Worm (Caenorhabditis elegans) whole organism, L1 larva: ENCODE results near the gene F38B7.11.

Source experiments
- C04F5.9 ChIP-seq: sonication (generic microtip); optimal IDR thresholded peaks from 2 replicates; lab custom pipeline; 2016; ENCODE audit warnings: missing genetic modification characterization, missing compliant biosample characterization
- F16B12.6 ChIP-seq: fragments of 150-350 bp; optimal IDR thresholded peaks from 2 replicates; lab custom pipeline; 2014; ENCODE audit warnings: missing biosample characterization, missing genetic modification characterization
- blmp-1 ChIP-seq: fragments of 150-350 bp; optimal IDR thresholded peaks from 2 replicates; lab custom pipeline; 2014; ENCODE audit warnings: missing biosample characterization, missing genetic modification characterization
- ceh-8 ChIP-seq: fragments of 200-800 bp; sonication (Bioruptor generic); optimal IDR thresholded peaks from 2 replicates; lab custom pipeline; 2018; ENCODE audit warnings: mild to moderate bottlenecking, missing genetic modification characterization, moderate library complexity, missing compliant biosample characterization
- ceh-82 ChIP-seq, 3 experiments: fragments of 150-350 bp in 1 of 3; sonication (generic microtip) in 2 of 3; optimal IDR thresholded peaks; 2 replicates each; lab custom pipeline; 2014 to 2017; ENCODE audit warnings: missing biosample characterization in 3 of 3, missing genetic modification characterization in 3 of 3
- ceh-88 ChIP-seq: fragments of 200-800 bp; sonication (Bioruptor generic); IDR thresholded peaks from 2 replicates; pipeline ENCODE4 v1.3.6; 2022; ENCODE audit warnings: missing genetic modification characterization, missing compliant biosample characterization
- dpl-1 ChIP-seq, 3 experiments: fragments of 150-350 bp in 2 of 3; sonication (generic microtip) in 1 of 3; optimal IDR thresholded peaks; 2 replicates each; lab custom pipeline; 2014 to 2017; ENCODE audit warnings: missing biosample characterization in 3 of 3, missing genetic modification characterization in 3 of 3, missing genetic modification reagents in 3 of 3
- efl-1 ChIP-seq, 4 experiments: fragments of 150-350 bp; optimal IDR thresholded peaks in 3 of 4; peaks in 1 of 4; 1 replicate in 1 of 4; 2 replicates in 3 of 4; lab custom pipeline; 2014; ENCODE audit warnings: missing biosample characterization in 2 of 4, missing genetic modification characterization in 2 of 4, missing genetic modification reagents in 2 of 4
- elt-2 ChIP-seq: sonication (generic microtip); optimal IDR thresholded peaks from 2 replicates; lab custom pipeline; 2016; ENCODE audit warnings: missing genetic modification characterization, mild to moderate bottlenecking, inconsistent platforms, missing compliant biosample characterization, missing genetic modification reagents
- elt-3 ChIP-seq, 6 experiments: fragments of 150-350 bp in 1 of 6; sonication (generic microtip); optimal IDR thresholded peaks; 2 replicates each; lab custom pipeline; 2017 to 2018; ENCODE audit warnings: missing biosample characterization in 6 of 6, missing genetic modification characterization in 6 of 6, inconsistent platforms in 1 of 6
- fkh-10 ChIP-seq: sonication (generic microtip); optimal IDR thresholded peaks from 2 replicates; lab custom pipeline; 2017; ENCODE audit warnings: missing biosample characterization, missing genetic modification reagents, missing genetic modification characterization
- fkh-4 ChIP-seq: sonication (generic microtip); optimal IDR thresholded peaks from 2 replicates; lab custom pipeline; 2016; ENCODE audit warnings: missing compliant biosample characterization, missing genetic modification characterization, borderline replicate concordance
- fkh-8 ChIP-seq: sonication (generic microtip); optimal IDR thresholded peaks from 2 replicates; lab custom pipeline; 2016; ENCODE audit warnings: mild to moderate bottlenecking, missing genetic modification characterization, missing compliant biosample characterization
- grh-1 ChIP-seq: fragments of 200-800 bp; sonication (Bioruptor generic); IDR thresholded peaks from 2 replicates; pipeline ENCODE4 v1.3.6; 2022; ENCODE audit warnings: missing genetic modification reagents, missing genetic modification characterization, missing compliant biosample characterization
- hlh-4 ChIP-seq: sonication (generic microtip); optimal IDR thresholded peaks from 2 replicates; lab custom pipeline; 2016; ENCODE audit warnings: mild to moderate bottlenecking, missing genetic modification characterization, missing compliant biosample characterization
- hpl-2 ChIP-seq: fragments of 150-350 bp; optimal IDR thresholded peaks from 2 replicates; lab custom pipeline; 2014; ENCODE audit warnings: missing biosample characterization, missing genetic modification reagents, missing genetic modification characterization
- irx-1 ChIP-seq: sonication (generic microtip); optimal IDR thresholded peaks from 2 replicates; lab custom pipeline; 2016; ENCODE audit warnings: missing genetic modification characterization, missing compliant biosample characterization
- isw-1 ChIP-seq: fragments of 200-800 bp; sonication (Bioruptor generic); IDR thresholded peaks from 2 replicates; pipeline ENCODE4 v1.3.6; 2022; ENCODE audit warnings: missing genetic modification characterization, missing compliant biosample characterization
- lin-13 ChIP-seq: fragments of 150-350 bp; optimal IDR thresholded peaks from 2 replicates; lab custom pipeline; 2014; ENCODE audit warnings: missing biosample characterization, missing genetic modification reagents, missing genetic modification characterization
- lin-14 ChIP-seq: fragments of 200-800 bp; sonication (Bioruptor generic); optimal IDR thresholded peaks from 2 replicates; lab custom pipeline; 2018; ENCODE audit warnings: mild to moderate bottlenecking, missing genetic modification characterization, moderate library complexity, missing compliant biosample characterization
- lin-15B ChIP-seq: fragments of 150-350 bp; sonication (generic microtip); optimal IDR thresholded peaks from 3 replicates; lab custom pipeline; 2014; ENCODE audit warnings: missing biosample characterization, missing genetic modification characterization
- lin-35 ChIP-seq, 2 experiments: fragments of 150-350 bp; optimal IDR thresholded peaks; 2 replicates each; lab custom pipeline; 2014; ENCODE audit warnings: missing biosample characterization in 2 of 2, missing genetic modification characterization in 2 of 2, missing genetic modification reagents in 2 of 2
- lir-3 ChIP-seq: sonication (generic microtip); optimal IDR thresholded peaks from 2 replicates; lab custom pipeline; 2016; ENCODE audit warnings: mild to moderate bottlenecking, missing genetic modification characterization, moderate library complexity, missing compliant biosample characterization; ENCODE audit not compliant: poor library complexity
- mab-9 ChIP-seq: fragments of 200-800 bp; sonication (Bioruptor generic); IDR thresholded peaks from 2 replicates; pipeline ENCODE4 v1.3.6; 2022; ENCODE audit warnings: missing genetic modification reagents, missing genetic modification characterization, missing compliant biosample characterization
- mef-2 ChIP-seq: fragments of 150-350 bp; optimal IDR thresholded peaks from 2 replicates; lab custom pipeline; 2014; ENCODE audit warnings: missing biosample characterization, missing genetic modification characterization
- mep-1 ChIP-seq: fragments of 150-350 bp; optimal IDR thresholded peaks from 2 replicates; lab custom pipeline; 2014; ENCODE audit warnings: missing biosample characterization, missing genetic modification characterization
- nhr-19 ChIP-seq: fragments of 200-800 bp; sonication (Bioruptor generic); conservative IDR thresholded peaks from 2 replicates; pipeline ENCODE4 v1.3.6; 2022; ENCODE audit warnings: missing genetic modification characterization, missing compliant biosample characterization
- nhr-237 ChIP-seq: fragments of 150-350 bp; optimal IDR thresholded peaks from 2 replicates; lab custom pipeline; 2014; ENCODE audit warnings: missing biosample characterization, missing genetic modification characterization
- nhr-47 ChIP-seq: sonication (generic microtip); optimal IDR thresholded peaks from 2 replicates; lab custom pipeline; 2016; ENCODE audit warnings: mild to moderate bottlenecking, missing genetic modification characterization, moderate library complexity, missing compliant biosample characterization
- nhr-71 ChIP-seq: sonication (generic microtip); optimal IDR thresholded peaks from 2 replicates; lab custom pipeline; 2016; ENCODE audit warnings: mild to moderate bottlenecking, missing genetic modification characterization, moderate library complexity, missing compliant biosample characterization
- nhr-76 ChIP-seq: sonication (generic microtip); optimal IDR thresholded peaks from 2 replicates; lab custom pipeline; 2017; ENCODE audit warnings: missing biosample characterization, missing genetic modification characterization
- nhr-84 ChIP-seq: sonication (generic microtip); optimal IDR thresholded peaks from 2 replicates; lab custom pipeline; 2017; ENCODE audit warnings: missing biosample characterization, missing genetic modification characterization
- nhr-85 ChIP-seq: sonication (generic microtip); peaks from one replicate; lab custom pipeline; 2016; ENCODE audit warnings: missing genetic modification characterization, inconsistent platforms, missing compliant biosample characterization
- nhr-90 ChIP-seq: sonication (generic microtip); optimal IDR thresholded peaks from 2 replicates; lab custom pipeline; 2016; ENCODE audit warnings: mild to moderate bottlenecking, missing genetic modification characterization, missing compliant biosample characterization; ENCODE audit not compliant: poor library complexity
- pag-3 ChIP-seq: sonication (generic microtip); optimal IDR thresholded peaks from 2 replicates; lab custom pipeline; 2017; ENCODE audit warnings: missing genetic modification characterization, mild to moderate bottlenecking, missing compliant biosample characterization, antibody characterized with exemption, borderline replicate concordance; ENCODE audit not compliant: insufficient read depth
- pax-3 ChIP-seq: fragments of 200-800 bp; sonication (Bioruptor generic); optimal IDR thresholded peaks from 2 replicates; lab custom pipeline; 2018; ENCODE audit warnings: mild to moderate bottlenecking, missing genetic modification characterization, moderate library complexity, missing compliant biosample characterization
- skn-1 ChIP-seq: fragments of 150-350 bp; optimal IDR thresholded peaks from 2 replicates; lab custom pipeline; 2014; ENCODE audit warnings: missing biosample characterization, missing genetic modification characterization
- snu-23 ChIP-seq: sonication (generic microtip); optimal IDR thresholded peaks from 2 replicates; lab custom pipeline; 2016; ENCODE audit warnings: missing genetic modification characterization, missing compliant biosample characterization
- sox-4 ChIP-seq: sonication (generic microtip); optimal IDR thresholded peaks from 2 replicates; lab custom pipeline; 2016; ENCODE audit warnings: missing genetic modification characterization, missing compliant biosample characterization
- swsn-7 ChIP-seq: sonication (generic microtip); optimal IDR thresholded peaks from 2 replicates; lab custom pipeline; 2016; ENCODE audit warnings: missing genetic modification characterization, missing compliant biosample characterization
- unc-62 ChIP-seq: fragments of 150-350 bp; optimal IDR thresholded peaks from 2 replicates; lab custom pipeline; 2014; ENCODE audit warnings: missing biosample characterization, missing genetic modification reagents, missing genetic modification characterization
- ztf-11 ChIP-seq, 2 experiments: sonication (generic microtip); optimal IDR thresholded peaks; 2 replicates each; lab custom pipeline; 2016 to 2017; ENCODE audit warnings: missing genetic modification characterization in 2 of 2, missing biosample characterization in 1 of 2, missing compliant biosample characterization in 1 of 2
- ztf-4 ChIP-seq: fragments of 150-350 bp; optimal IDR thresholded peaks from 2 replicates; lab custom pipeline; 2014; ENCODE audit warnings: missing biosample characterization, missing genetic modification characterization

Gene F38B7.11

DNA sequence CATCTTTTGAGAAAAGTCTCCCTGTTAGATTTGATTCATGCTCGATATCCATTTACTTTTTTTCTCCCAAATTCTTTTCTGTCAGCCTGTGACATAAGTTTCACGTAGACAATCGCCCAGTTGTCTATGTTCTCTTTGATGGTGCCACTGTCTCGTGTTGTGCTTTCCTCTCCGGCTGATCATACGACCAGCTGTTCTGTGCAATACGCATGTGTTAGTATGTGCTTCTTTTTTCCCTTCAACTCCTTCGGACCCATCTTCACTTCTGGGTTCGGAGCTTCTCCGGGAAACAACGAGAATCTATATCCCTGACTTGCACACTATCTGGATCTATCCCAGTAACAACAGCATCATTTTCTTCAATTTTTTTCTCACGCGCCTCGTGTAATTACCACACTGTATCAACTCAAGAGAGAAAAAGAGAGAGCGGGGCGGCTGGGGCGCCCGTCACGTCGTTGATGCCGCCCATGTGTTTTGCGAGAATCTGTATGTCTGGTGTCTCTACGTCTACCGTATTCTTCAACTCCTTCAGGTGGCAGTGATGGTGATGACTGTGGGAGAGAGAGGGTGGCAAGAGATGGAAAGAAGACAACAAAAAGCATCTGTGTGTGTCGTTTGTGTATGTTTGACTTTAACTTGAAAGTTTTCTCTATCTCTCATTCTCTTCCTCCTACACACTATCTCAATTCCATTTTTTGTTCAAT lies 14.9 kb upstream of the F38B7.11 start (continued):
- peak; percentile 19 to 55 (median 25) for TF ChIP-seq dpl-1 (GFP tag; optimal IDR thresholded peaks at IDR 0.05; lab: Kevin White, UChicago)
- TF ChIP-seq F16B12.6 (tag; lab: Kevin White, UChicago) = no peak
- TF ChIP-seq lin-15B (tag; lab: Kevin White, UChicago) = no peak
- peak; percentile 54 for TF ChIP-seq irx-1 (tag; lab: Kevin White, UChicago)
- peak in 5 of 6 experiments; percentile 23 to 82 (median 69) for TF ChIP-seq elt-3 (tag; optimal IDR thresholded peaks at IDR 0.05; lab: Kevin White, UChicago)
- peak; percentile 74 for TF ChIP-seq mep-1 (tag; lab: Kevin White, UChicago)
- peak; percentile 24 for TF ChIP-seq mef-2
- TF ChIP-seq hpl-2 (GFP tag; lab: Kevin White, UChicago) = peak; percentile 20
- TF ChIP-seq mab-9 (GFP tag; lab: Robert Waterston, UW) = no peak
- TF ChIP-seq fkh-8 (tag; lab: Kevin White, UChicago) = no peak
- TF ChIP-seq ceh-82 (tag; optimal IDR thresholded peaks at IDR 0.05; lab: Kevin White, UChicago) = peak in 1 of 3 experiments; percentile 50
- peak; percentile 88 for TF ChIP-seq nhr-90
- TF ChIP-seq fkh-10 = no peak
- TF ChIP-seq C04F5.9 (tag; lab: Kevin White, UChicago) = peak; percentile 2
- no peak for TF ChIP-seq ceh-8 (GFP tag; lab: Kevin White, UChicago)
- TF ChIP-seq pag-3 (tag; lab: Kevin White, UChicago) = peak; percentile 38
- TF ChIP-seq snu-23 = peak; percentile 94
- peak; percentile 62 for TF ChIP-seq skn-1 (tag; lab: Kevin White, UChicago)
- no peak for TF ChIP-seq hlh-4 (tag; lab: Kevin White, UChicago)
- peak; percentile 56 to 57 for TF ChIP-seq efl-1 (optimal IDR thresholded peaks at IDR 0.05; lab: Kevin White, UChicago)
- peak; percentile 26 to 95 for TF ChIP-seq efl-1 (GFP tag; optimal IDR thresholded peaks at IDR 0.05 in 1 of 2; lab: Kevin White, UChicago)
- peak; percentile 76 for TF ChIP-seq nhr-47 (tag; lab: Kevin White, UChicago)
- peak; percentile 97 for TF ChIP-seq nhr-71
- peak; percentile 35 for TF ChIP-seq nhr-237 (tag; lab: Kevin White, UChicago)
- TF ChIP-seq ceh-88 (GFP tag; lab: Robert Waterston, UW) = 0 out of 2 replicates have a peak, but pooled peaks have one; percentile 23
- peak; percentile 92 for TF ChIP-seq blmp-1
- TF ChIP-seq grh-1 (GFP tag; lab: Robert Waterston, UW) = peak; percentile 77
- peak; percentile 53 to 78 for TF ChIP-seq lin-35 (GFP tag; optimal IDR thresholded peaks at IDR 0.05; lab: Kevin White, UChicago)
- TF ChIP-seq lin-13 (GFP tag; lab: Kevin White, UChicago) = peak; percentile 75
- peak; percentile 84 for TF ChIP-seq nhr-19 (GFP tag; lab: Robert Waterston, UW)
- peak; percentile 81 for TF ChIP-seq swsn-7 (tag; lab: Kevin White, UChicago)
- peak; percentile 72 for TF ChIP-seq fkh-4 (tag; lab: Kevin White, UChicago)
- no peak for TF ChIP-seq nhr-84
- TF ChIP-seq pax-3 (tag; lab: Kevin White, UChicago) = no peak
- TF ChIP-seq isw-1 (GFP tag; lab: Robert Waterston, UW) = no peak; the same call in 1 of the 2 replicates
- TF ChIP-seq nhr-76 (tag; lab: Kevin White, UChicago) = no peak
- no peak for TF ChIP-seq unc-62 (GFP tag; lab: Kevin White, UChicago)
- peak; percentile 74 for TF ChIP-seq elt-2 (tag; lab: Kevin White, UChicago)
- TF ChIP-seq sox-4 (tag; lab: Kevin White, UChicago) = no peak
- peak in 1 of 2 experiments; percentile 13 for TF ChIP-seq ztf-11 (tag; optimal IDR thresholded peaks at IDR 0.05; lab: Kevin White, UChicago)
- TF ChIP-seq lin-14 (GFP tag; lab: Kevin White, UChicago) = peak; percentile 97
- peak; percentile 99 for TF ChIP-seq nhr-85 (tag; lab: Kevin White, UChicago)
- TF ChIP-seq ztf-4 (tag; lab: Kevin White, UChicago) = peak; percentile 2
- peak; percentile 29 for TF ChIP-seq lir-3 (tag; lab: Kevin White, UChicago)
- TF ChIP-seq, all 84 proteins: peak for 49
